Fruit fly (Drosophila melanogaster): ENCODE results near the gene CG46280.

CG46280 gene

DNA sequence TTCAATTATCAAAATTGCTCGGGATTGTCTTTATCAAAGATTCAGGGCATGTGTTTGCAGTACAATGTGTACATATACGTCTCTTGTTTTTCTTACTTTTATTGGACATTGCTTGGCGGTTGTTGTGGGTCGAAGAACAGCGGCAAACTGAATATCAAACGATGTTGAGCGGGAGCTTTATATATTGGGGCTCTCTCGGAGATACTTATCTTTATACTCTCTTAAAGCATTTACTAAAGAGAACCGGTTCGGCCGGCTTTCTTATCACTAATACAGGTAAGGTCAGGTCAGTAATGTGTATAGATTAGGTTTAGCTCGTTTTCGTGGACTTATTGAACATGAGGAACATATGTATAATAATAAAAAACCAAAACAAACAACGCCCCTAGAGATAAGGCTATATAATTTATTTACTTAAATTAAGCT lies 20.9 kb upstream of the CG46280 start, which contains the start of gene CG7966 (continued):
- no peak for TF ChIP-seq CG13424 (tag; optimal IDR thresholded peaks at IDR 0.05)
- no peak for TF ChIP-seq pan (optimal IDR thresholded peaks at IDR 0.05)
- no peak for TF ChIP-seq pan (GFP tag; optimal IDR thresholded peaks at IDR 0.05 in 1 of 2, IDR thresholded peaks at IDR 0.05 in 1 of 2)
- no peak for TF ChIP-seq cad (GFP tag; optimal IDR thresholded peaks at IDR 0.05)
- no peak for TF ChIP-seq ham (GFP tag; IDR thresholded peaks at IDR 0.05)
- TF ChIP-seq schlank (tag; optimal IDR thresholded peaks at IDR 0.05): no peak
- 0 out of 2 replicates have a peak, but pooled peaks have one; percentile 33 for TF ChIP-seq sim (GFP tag; IDR thresholded peaks at IDR 0.05)
- TF ChIP-seq Oli (tag; optimal IDR thresholded peaks at IDR 0.05): no peak
- peak; percentile 7 for TF ChIP-seq HHEX (GFP tag; optimal IDR thresholded peaks at IDR 0.05)
- TF ChIP-seq slp2 (GFP tag; optimal IDR thresholded peaks at IDR 0.05): no peak
- TF ChIP-seq rib (GFP tag; IDR thresholded peaks at IDR 0.05): no peak
- TF ChIP-seq hb (GFP tag; IDR thresholded peaks at IDR 0.05; ENCODE audit: partially characterized antibody): no peak
- TF ChIP-seq Elba2 (GFP tag; optimal IDR thresholded peaks at IDR 0.05): no peak
- TF ChIP-seq Sox100B (GFP tag; optimal IDR thresholded peaks at IDR 0.05): peak; percentile 40
- TF ChIP-seq CG5180 (GFP tag; optimal IDR thresholded peaks at IDR 0.05): no peak
- no peak for TF ChIP-seq twi (tag; optimal IDR thresholded peaks at IDR 0.05)
- TF ChIP-seq jigr1 (GFP tag; IDR thresholded peaks at IDR 0.05): no peak
- no peak for TF ChIP-seq CG11696 (GFP tag; IDR thresholded peaks at IDR 0.05)
- no peak for TF ChIP-seq az2 (GFP tag; optimal IDR thresholded peaks at IDR 0.05)
- no peak for TF ChIP-seq fd96Cb (tag; optimal IDR thresholded peaks at IDR 0.05)
- TF ChIP-seq tll (GFP tag; optimal IDR thresholded peaks at IDR 0.05): no peak
- no peak for TF ChIP-seq YL-1 (GFP tag; optimal IDR thresholded peaks at IDR 0.05)
- no peak for TF ChIP-seq CG16863 (GFP tag; optimal IDR thresholded peaks at IDR 0.05)
- no peak for TF ChIP-seq CG10565 (GFP tag; optimal IDR thresholded peaks at IDR 0.05)
- TF ChIP-seq Kr (GFP tag; optimal IDR thresholded peaks at IDR 0.05): no peak
- TF ChIP-seq Eip74EF (GFP tag; optimal IDR thresholded peaks at IDR 0.05): peak in 1 of 2 experiments; percentile 47
- TF ChIP-seq ase (GFP tag; IDR thresholded peaks at IDR 0.05): no peak
- no peak for TF ChIP-seq CG6654 (GFP tag; optimal IDR thresholded peaks at IDR 0.05)
- TF ChIP-seq Hr3 (GFP tag; optimal IDR thresholded peaks at IDR 0.05): no peak
- no peak for TF ChIP-seq CG14965 (GFP tag; optimal IDR thresholded peaks at IDR 0.05; ENCODE audit: borderline replicate concordance)
- TF ChIP-seq Gug (GFP tag; IDR thresholded peaks at IDR 0.05): no peak
- TF ChIP-seq CG30020 (tag; optimal IDR thresholded peaks at IDR 0.05): no peak
- TF ChIP-seq NC2α (GFP tag; optimal IDR thresholded peaks at IDR 0.05): peak; percentile 10
- no peak for TF ChIP-seq CG30403 (GFP tag; optimal IDR thresholded peaks at IDR 0.05)
- no peak for TF ChIP-seq CG8089 (GFP tag; optimal IDR thresholded peaks at IDR 0.05)
- TF ChIP-seq CG31441 (GFP tag; IDR thresholded peaks at IDR 0.05): no peak
- no peak for TF ChIP-seq Hmx (GFP tag; optimal IDR thresholded peaks at IDR 0.05)
- no peak for TF ChIP-seq ems (GFP tag; optimal IDR thresholded peaks at IDR 0.05)
- TF ChIP-seq esg (GFP tag; conservative IDR thresholded peaks at IDR 0.05): no peak
- TF ChIP-seq CG17829 (tag; optimal IDR thresholded peaks at IDR 0.05): no peak
- no peak for TF ChIP-seq crol (GFP tag; IDR thresholded peaks at IDR 0.05)
- peak; percentile 38 for TF ChIP-seq MTF-1 (GFP tag; optimal IDR thresholded peaks at IDR 0.05; ENCODE audit: borderline replicate concordance)
- TF ChIP-seq Dbx (GFP tag; IDR thresholded peaks at IDR 0.05): 0 out of 3 replicates have a peak, but pooled peaks have one; percentile 56
- TF ChIP-seq en (GFP tag; optimal IDR thresholded peaks at IDR 0.05): no peak
- TF ChIP-seq nom (GFP tag; optimal IDR thresholded peaks at IDR 0.05): peak; percentile 53
- no peak for TF ChIP-seq Mes4 (GFP tag; optimal IDR thresholded peaks at IDR 0.05)
- TF ChIP-seq CG1602 (GFP tag; optimal IDR thresholded peaks at IDR 0.05): no peak
- no peak for TF ChIP-seq CG2712 (tag; optimal IDR thresholded peaks at IDR 0.05)
- peak; percentile 26; the same call in 1 of the 2 replicates for TF ChIP-seq amos (GFP tag; IDR thresholded peaks at IDR 0.05; ENCODE audit: partially characterized antibody)
- TF ChIP-seq caup (GFP tag; optimal IDR thresholded peaks at IDR 0.05; ENCODE audit: severe bottlenecking): peak; percentile 63
- no peak for TF ChIP-seq ac (GFP tag; optimal IDR thresholded peaks at IDR 0.05)

Measured in whole organism, embryonic.